Fruit fly (Drosophila melanogaster) whole organism, adult: ENCODE measurements around the gene CG12219.

Experiments used
- CG11617 ChIP-seq: fragments of 200-800 bp; sonication (Bioruptor generic); optimal IDR thresholded peaks from 2 replicates; lab custom pipeline; 2017; ENCODE audit warnings: mild to moderate bottlenecking, missing biosample characterization, missing genetic modification reagents, missing genetic modification characterization
- CG12768 ChIP-seq: fragments of 200-800 bp; sonication (Bioruptor generic); optimal IDR thresholded peaks from 2 replicates; lab custom pipeline; 2017; ENCODE audit warnings: missing biosample characterization, missing genetic modification characterization, mild to moderate bottlenecking, moderate library complexity, missing genetic modification reagents
- CG1620 ChIP-seq: fragments of 200-800 bp; sonication (Bioruptor generic); optimal IDR thresholded peaks from 2 replicates; lab custom pipeline; 2016; ENCODE audit warnings: missing biosample characterization, missing genetic modification characterization
- CG33017 ChIP-seq: fragments of 200-800 bp; sonication (Bioruptor generic); optimal IDR thresholded peaks from 2 replicates; lab custom pipeline; 2018; ENCODE audit warnings: missing biosample characterization, mild to moderate bottlenecking, missing genetic modification characterization, moderate library complexity
- CG5204 ChIP-seq: fragments of 200-800 bp; sonication (Bioruptor generic); optimal IDR thresholded peaks from 2 replicates; lab custom pipeline; 2016; ENCODE audit warnings: missing biosample characterization, missing genetic modification characterization
- CG7045 ChIP-seq: fragments of 200-800 bp; sonication (Bioruptor generic); optimal IDR thresholded peaks from 2 replicates; lab custom pipeline; 2017; ENCODE audit warnings: missing biosample characterization, mild to moderate bottlenecking, missing genetic modification characterization
- CG7101 ChIP-seq: fragments of 200-800 bp; sonication (Bioruptor generic); optimal IDR thresholded peaks from 2 replicates; lab custom pipeline; 2018; ENCODE audit warnings: missing biosample characterization, mild to moderate bottlenecking, missing genetic modification characterization, moderate library complexity
- Clk ChIP-seq: fragments of 200-800 bp; sonication (Bioruptor generic); optimal IDR thresholded peaks from 2 replicates; lab custom pipeline; 2017; ENCODE audit warnings: missing biosample characterization, missing genetic modification characterization
- Crg-1 ChIP-seq: fragments of 200-800 bp; sonication (Bioruptor generic); optimal IDR thresholded peaks from 2 replicates; lab custom pipeline; 2016; ENCODE audit warnings: missing biosample characterization, missing genetic modification characterization
- Hr96 ChIP-seq: fragments of 200-800 bp; sonication (Bioruptor generic); optimal IDR thresholded peaks from 2 replicates; lab custom pipeline; 2016; ENCODE audit warnings: missing biosample characterization, missing genetic modification characterization
- Mnt ChIP-seq: fragments of 200-800 bp; sonication (Bioruptor generic); optimal IDR thresholded peaks from 2 replicates; lab custom pipeline; 2016; ENCODE audit warnings: missing biosample characterization, mild to moderate bottlenecking, missing genetic modification characterization
- bab1 ChIP-seq: fragments of 200-800 bp; sonication (Bioruptor generic); optimal IDR thresholded peaks from 3 replicates; lab custom pipeline; 2019; ENCODE audit warnings: missing biosample characterization, mild to moderate bottlenecking, missing genetic modification characterization, moderate library complexity
- cic ChIP-seq: fragments of 200-800 bp; sonication (Bioruptor generic); optimal IDR thresholded peaks from 2 replicates; lab custom pipeline; 2017; ENCODE audit warnings: missing biosample characterization, mild to moderate bottlenecking, missing genetic modification characterization, moderate library complexity
- cnc ChIP-seq, 2 experiments: fragments of >200 bp; optimal IDR thresholded peaks; 2 replicates each; lab custom pipeline; 2017
- kay ChIP-seq: fragments of 200-800 bp; sonication (Bioruptor generic); peaks from one replicate; lab custom pipeline; 2016; ENCODE audit warnings: missing biosample characterization, missing genetic modification characterization, borderline replicate concordance
- ovo ChIP-seq: fragments of 200-800 bp; sonication (Bioruptor generic); optimal IDR thresholded peaks from 2 replicates; lab custom pipeline; 2016; ENCODE audit warnings: missing biosample characterization, missing genetic modification characterization
- pad ChIP-seq: fragments of 200-800 bp; sonication (Bioruptor generic); optimal IDR thresholded peaks from 3 replicates; lab custom pipeline; 2017; ENCODE audit warnings: missing biosample characterization, missing genetic modification characterization, mild to moderate bottlenecking, moderate library complexity, missing genetic modification reagents
- tj ChIP-seq: fragments of 200-800 bp; sonication (Bioruptor generic); optimal IDR thresholded peaks from 3 replicates; lab custom pipeline; 2017; ENCODE audit warnings: missing biosample characterization, mild to moderate bottlenecking, missing genetic modification characterization, moderate library complexity
- toe ChIP-seq: fragments of 200-800 bp; sonication (Bioruptor generic); optimal IDR thresholded peaks from 2 replicates; lab custom pipeline; 2016; ENCODE audit warnings: missing biosample characterization, missing genetic modification characterization

CG12219 gene

dm6 chrX:6254617-6255349 is 46.3 kb downstream of the CG12219 start:
- TF ChIP-seq Clk (no peak), bab1 (GFP tag; lab: Kevin White, UChicago) (no peak), CG7101 (tag; lab: Kevin White, UChicago) (no peak), cic (GFP tag; lab: Kevin White, UChicago) (no peak), CG5204 (GFP tag; lab: Kevin White, UChicago) (no peak), ovo (GFP tag; lab: Kevin White, UChicago) (no peak), Crg-1 (GFP tag; lab: Kevin White, UChicago) (no peak), CG1620 (GFP tag; lab: Kevin White, UChicago) (no peak), CG11617 (no peak)

DNA sequence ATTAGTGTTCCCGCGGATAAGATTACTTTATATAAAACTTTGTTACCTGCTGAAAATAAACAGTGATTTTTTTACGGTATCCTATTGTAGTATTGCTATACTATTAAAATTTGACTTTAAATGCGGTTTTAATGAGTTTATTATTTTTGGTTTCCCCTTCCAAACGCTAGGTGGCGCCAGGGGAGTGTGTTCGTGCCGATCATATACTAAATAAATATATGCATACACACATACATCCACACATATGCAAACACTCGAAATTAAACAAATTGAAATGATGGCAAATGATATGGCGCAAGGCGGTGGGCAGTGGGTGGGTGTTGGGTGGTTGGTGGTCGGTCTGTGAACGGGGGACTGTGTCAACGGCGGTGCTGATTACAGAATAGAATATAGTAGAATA is 47.4 kb downstream of the CG12219 start:
- TF ChIP-seq CG11617 (no peak), pad (GFP tag; lab: Kevin White, UChicago) (no peak), Hr96 (GFP tag; lab: Kevin White, UChicago) (no peak), Mnt (GFP tag; lab: Kevin White, UChicago) (no peak), CG5204 (GFP tag; lab: Kevin White, UChicago) (no peak), cnc (optimal IDR thresholded peaks at IDR 0.05; lab: Kevin White, UChicago) (no peak), Crg-1 (GFP tag; lab: Kevin White, UChicago) (no peak), CG12768 (GFP tag; lab: Kevin White, UChicago) (no peak), tj (GFP tag; lab: Kevin White, UChicago) (no peak), CG7101 (tag; lab: Kevin White, UChicago) (no peak), CG7045 (GFP tag; lab: Kevin White, UChicago) (no peak)

dm6 chrX:6252897-6253540 is 48.1 kb downstream of the CG12219 start:
- TF ChIP-seq kay (GFP tag; lab: Kevin White, UChicago) (no peak), CG11617 (no peak), Mnt (GFP tag; lab: Kevin White, UChicago) (no peak), cic (GFP tag; lab: Kevin White, UChicago) (no peak), CG33017 (tag; lab: Kevin White, UChicago) (no peak), Hr96 (GFP tag; lab: Kevin White, UChicago) (no peak), pad (GFP tag; lab: Kevin White, UChicago) (no peak), CG7045 (GFP tag; lab: Kevin White, UChicago) (no peak), ovo (GFP tag; lab: Kevin White, UChicago) (no peak), Clk (no peak), CG1620 (GFP tag; lab: Kevin White, UChicago) (no peak), cnc (optimal IDR thresholded peaks at IDR 0.05; lab: Kevin White, UChicago) (no peak), tj (GFP tag; lab: Kevin White, UChicago) (no peak), bab1 (GFP tag; lab: Kevin White, UChicago) (no peak), toe (no peak), CG7101 (tag; lab: Kevin White, UChicago) (no peak)
